Fruit fly (Drosophila melanogaster): ENCODE results near the gene PIP4K.

Gene PIP4K

DNA sequence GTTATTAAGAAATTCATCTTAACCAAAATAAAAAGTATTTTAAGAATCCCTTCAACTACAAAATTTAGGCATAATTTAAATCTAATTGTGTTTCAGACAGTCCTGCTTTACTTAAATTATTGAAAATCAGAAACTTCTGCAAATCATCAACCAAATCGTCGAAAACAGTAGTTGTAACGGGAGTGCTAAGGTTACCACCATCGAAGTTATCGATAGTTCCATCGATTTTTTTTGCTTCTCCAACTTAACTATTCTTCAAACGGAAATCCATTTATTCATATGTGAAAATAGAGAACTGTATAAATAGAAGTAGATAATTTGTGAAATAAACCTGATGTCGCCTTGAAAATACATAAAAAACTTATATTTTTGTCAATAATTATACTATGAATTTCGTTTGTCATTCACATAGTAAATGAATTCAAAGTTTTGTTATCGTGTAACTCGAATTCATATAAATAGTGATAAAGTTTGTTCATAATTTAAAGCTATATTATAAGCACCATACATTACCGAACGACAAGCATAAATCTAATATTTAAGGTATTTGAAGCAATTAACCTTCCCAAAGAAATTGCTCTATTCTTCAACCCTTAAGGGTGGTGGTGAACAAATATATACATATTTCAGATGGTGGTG, 35.1 kb upstream of the PIP4K start:
- TF ChIP-seq vri (GFP tag; optimal IDR thresholded peaks at IDR 0.05): no peak
- TF ChIP-seq svp (GFP tag): no peak
- TF ChIP-seq CG8319 (GFP tag; optimal IDR thresholded peaks at IDR 0.05): peak; percentile 17
- TF ChIP-seq dsx (GFP tag; optimal IDR thresholded peaks at IDR 0.05; ENCODE audit: poor library complexity, severe bottlenecking): no peak
- peak; percentile 32 for TF ChIP-seq Eip78C (GFP tag)
- no peak for TF ChIP-seq Hr39 (GFP tag; optimal IDR thresholded peaks at IDR 0.05)
- no peak for TF ChIP-seq CG6163 (GFP tag; IDR thresholded peaks at IDR 0.05)
- TF ChIP-seq Ets96B (tag; optimal IDR thresholded peaks at IDR 0.05): no peak
- TF ChIP-seq Met (GFP tag; optimal IDR thresholded peaks at IDR 0.05): no peak

DNA sequence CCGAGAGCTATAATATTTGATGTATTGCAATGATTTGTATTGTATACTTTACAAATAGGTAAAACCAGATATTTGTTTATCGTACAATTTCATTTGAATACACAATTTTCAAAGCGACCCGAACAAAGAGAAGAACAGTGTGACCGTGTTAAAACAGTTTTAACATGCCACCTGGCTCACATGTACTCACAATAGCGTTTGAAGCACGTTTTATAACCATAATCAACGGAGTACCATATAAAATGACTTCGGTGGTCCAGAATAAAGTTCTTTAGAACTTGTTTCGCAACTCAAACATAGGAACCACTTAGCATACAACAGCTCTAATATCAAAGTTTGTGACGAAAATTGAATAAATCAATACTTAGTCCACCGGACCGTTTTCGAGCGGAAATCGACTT, 33.9 kb upstream of the PIP4K start, which contains the start of the genes Dyrk3 and Cadps:
TSS of gene Dyrk3 (minus strand) at position 150 of the 401 bp plus-strand sequence.
TSS of gene Cadps (plus strand) at position 274 of the 401 bp plus-strand sequence.
- no peak for TF ChIP-seq dac (GFP tag; optimal IDR thresholded peaks at IDR 0.05)
- TF ChIP-seq CG8119 (GFP tag; IDR thresholded peaks at IDR 0.05): no peak
- peak; percentile 26 for TF ChIP-seq Hr4 (GFP tag; optimal IDR thresholded peaks at IDR 0.05)
- TF ChIP-seq CG11762 (GFP tag; optimal IDR thresholded peaks at IDR 0.05; ENCODE audit: insufficient read depth): no peak
- no peak for TF ChIP-seq CG6854 (GFP tag; optimal IDR thresholded peaks at IDR 0.05)
- TF ChIP-seq CG3919 (GFP tag; optimal IDR thresholded peaks at IDR 0.05): no peak
- TF ChIP-seq CG3032 (tag; optimal IDR thresholded peaks at IDR 0.05): no peak
- no peak for TF ChIP-seq CG6163 (GFP tag; IDR thresholded peaks at IDR 0.05)
- TF ChIP-seq CG34406 (GFP tag; optimal IDR thresholded peaks at IDR 0.05): no peak
- 0 out of 2 replicates have a peak, but pooled peaks have one; percentile 30 for TF ChIP-seq CG15336 (GFP tag; IDR thresholded peaks at IDR 0.05)
- peak; percentile 95 for TF ChIP-seq Sox14 (GFP tag; optimal IDR thresholded peaks at IDR 0.05)
- TF ChIP-seq spab (GFP tag; optimal IDR thresholded peaks at IDR 0.05): no peak
- TF ChIP-seq pdm3 (GFP tag; optimal IDR thresholded peaks at IDR 0.05): no peak
- TF ChIP-seq CG1621 (tag; optimal IDR thresholded peaks at IDR 0.05): no peak
- TF ChIP-seq Ets96B (tag; optimal IDR thresholded peaks at IDR 0.05): no peak
- peak; percentile 19 for TF ChIP-seq CG31627 (GFP tag; optimal IDR thresholded peaks at IDR 0.05)
- no peak for TF ChIP-seq Lpt (GFP tag; optimal IDR thresholded peaks at IDR 0.05)
- TF ChIP-seq eg (GFP tag; IDR thresholded peaks at IDR 0.05): no peak
- no peak for TF ChIP-seq Gug (GFP tag; IDR thresholded peaks at IDR 0.05)
- no peak for TF ChIP-seq salr (GFP tag; optimal IDR thresholded peaks at IDR 0.05)
- TF ChIP-seq acj6 (GFP tag; optimal IDR thresholded peaks at IDR 0.05): no peak
- no peak for TF ChIP-seq fd85E (GFP tag; optimal IDR thresholded peaks at IDR 0.05)
- TF ChIP-seq CG32006 (GFP tag; optimal IDR thresholded peaks at IDR 0.05): no peak
- no peak for TF ChIP-seq Hr38 (GFP tag; optimal IDR thresholded peaks at IDR 0.05)
- TF ChIP-seq lz (GFP tag; optimal IDR thresholded peaks at IDR 0.05): peak; percentile 32
- TF ChIP-seq CG10631 (GFP tag; optimal IDR thresholded peaks at IDR 0.05): no peak
- TF ChIP-seq CG8319 (GFP tag; optimal IDR thresholded peaks at IDR 0.05): no peak
- no peak for TF ChIP-seq Eip78C (GFP tag)
- TF ChIP-seq CG6792 (GFP tag; optimal IDR thresholded peaks at IDR 0.05): no peak

DNA sequence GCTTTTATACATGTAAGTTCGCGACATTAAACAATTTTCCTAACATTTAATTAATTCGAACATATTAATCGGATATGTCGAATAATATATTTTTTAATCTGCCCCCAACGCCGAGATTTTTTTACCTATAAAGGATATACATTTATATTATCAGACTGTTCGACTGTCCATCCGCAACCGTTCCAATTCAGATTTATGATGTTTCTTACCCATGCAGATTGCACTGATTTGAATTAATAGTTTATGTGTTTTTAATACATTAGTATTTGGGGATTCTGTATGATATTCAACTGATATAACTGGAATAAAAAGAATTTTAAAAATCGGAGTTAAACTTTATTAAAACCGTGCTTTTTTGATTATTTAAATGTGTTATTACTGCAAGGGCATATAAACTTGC, 28.5 kb upstream of the PIP4K start:
- TF ChIP-seq Ets21C (GFP tag; optimal IDR thresholded peaks at IDR 0.05) (no peak), CG6808 (GFP tag; optimal IDR thresholded peaks at IDR 0.05) (no peak), esn (GFP tag; optimal IDR thresholded peaks at IDR 0.05) (no peak), fd85E (GFP tag; optimal IDR thresholded peaks at IDR 0.05) (no peak), Ets96B (tag; optimal IDR thresholded peaks at IDR 0.05) (no peak)

DNA sequence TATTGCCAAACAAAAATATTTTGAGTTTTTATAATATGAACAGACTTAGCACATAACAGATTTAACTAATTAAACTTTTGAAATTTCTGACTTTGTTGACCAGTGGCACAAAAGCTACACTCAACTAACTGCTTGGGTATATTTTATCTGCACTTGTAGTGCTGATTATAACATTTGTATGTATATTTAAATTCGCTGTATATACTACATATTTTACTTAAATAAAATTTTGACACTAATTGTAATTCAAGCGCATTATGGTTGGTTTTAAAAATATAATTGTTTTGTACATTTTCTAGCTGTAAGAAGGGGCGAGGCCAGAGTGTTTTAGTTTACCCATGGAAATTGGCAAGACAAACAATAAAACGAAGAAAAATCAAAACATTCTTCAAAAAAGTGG, 27.6 kb upstream of the PIP4K start:
- TF ChIP-seq acj6 (GFP tag; optimal IDR thresholded peaks at IDR 0.05) (no peak), pdm3 (GFP tag; optimal IDR thresholded peaks at IDR 0.05) (no peak), Eip78C (GFP tag) (peak; percentile 24)

All from whole organism, prepupa.